Worm (Caenorhabditis elegans): ENCODE results near the gene ZK792.4.

Gene ZK792.4

DNA sequence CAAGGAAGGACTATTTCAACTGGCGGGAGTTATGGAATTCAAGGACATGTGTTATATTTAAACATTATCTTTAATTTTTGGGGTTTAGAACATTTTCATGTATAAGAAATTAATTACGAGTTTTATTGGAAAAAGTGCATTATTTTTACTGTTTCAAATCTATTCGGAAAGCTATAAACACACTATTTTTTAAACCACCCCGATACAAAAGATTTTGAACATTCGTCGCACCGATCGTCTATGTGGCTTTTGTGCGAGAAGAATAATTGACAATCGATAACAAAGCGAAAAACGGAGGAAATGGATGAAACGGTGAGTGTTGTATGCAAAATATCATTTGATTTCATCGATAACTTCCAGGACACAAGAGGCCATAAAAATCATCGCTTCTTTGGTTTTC lies 16.8 kb downstream of the ZK792.4 start, which contains the start of gene ZK809.9:
TSS of gene ZK809.9 (plus strand) at position 301 of the 400 bp plus-strand sequence.
- no peak for TF ChIP-seq gmeb-1 (tag; optimal IDR thresholded peaks at IDR 0.05)

DNA sequence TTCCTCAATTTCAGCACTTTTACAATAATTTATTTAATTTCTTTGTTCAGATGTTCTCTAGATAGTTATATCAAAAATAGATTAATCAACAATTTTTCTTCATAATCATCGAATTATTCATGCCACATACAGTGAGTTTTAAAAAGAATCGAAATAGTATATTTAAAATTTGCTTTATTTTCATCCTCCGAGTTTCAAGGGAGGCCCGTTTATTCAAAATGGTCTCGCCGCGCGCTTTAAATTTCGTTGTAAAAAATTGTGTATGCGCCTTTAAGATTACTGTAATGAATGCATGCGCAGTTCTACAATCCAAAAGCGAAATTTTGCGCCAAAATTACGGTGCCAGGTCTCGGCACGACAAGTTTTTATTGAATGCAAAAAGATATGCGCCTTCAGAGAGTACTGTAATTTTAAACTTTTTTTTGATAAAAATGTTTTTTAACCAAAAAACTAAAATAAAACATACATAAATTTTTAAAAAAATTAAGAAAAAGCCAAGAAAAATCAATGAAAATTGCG lies 22.0 kb downstream of the ZK792.4 start, which contains the start of gene ZK792.1:
TSS of gene ZK792.1 (plus strand) at position 51 of the 519 bp plus-strand sequence.
- TF ChIP-seq unc-39 (tag; optimal IDR thresholded peaks at IDR 0.05) = no peak
- no peak for TF ChIP-seq egl-27 (tag; optimal IDR thresholded peaks at IDR 0.05)
- TF ChIP-seq sma-9 (GFP tag; optimal IDR thresholded peaks at IDR 0.05) = no peak
- no peak for TF ChIP-seq sma-9 (tag; optimal IDR thresholded peaks at IDR 0.05)
- no peak for TF ChIP-seq fos-1 (tag; optimal IDR thresholded peaks at IDR 0.05)
- no peak for TF ChIP-seq ztf-4 (tag; optimal IDR thresholded peaks at IDR 0.05)
- TF ChIP-seq lin-13 (GFP tag; optimal IDR thresholded peaks at IDR 0.05) = no peak

DNA sequence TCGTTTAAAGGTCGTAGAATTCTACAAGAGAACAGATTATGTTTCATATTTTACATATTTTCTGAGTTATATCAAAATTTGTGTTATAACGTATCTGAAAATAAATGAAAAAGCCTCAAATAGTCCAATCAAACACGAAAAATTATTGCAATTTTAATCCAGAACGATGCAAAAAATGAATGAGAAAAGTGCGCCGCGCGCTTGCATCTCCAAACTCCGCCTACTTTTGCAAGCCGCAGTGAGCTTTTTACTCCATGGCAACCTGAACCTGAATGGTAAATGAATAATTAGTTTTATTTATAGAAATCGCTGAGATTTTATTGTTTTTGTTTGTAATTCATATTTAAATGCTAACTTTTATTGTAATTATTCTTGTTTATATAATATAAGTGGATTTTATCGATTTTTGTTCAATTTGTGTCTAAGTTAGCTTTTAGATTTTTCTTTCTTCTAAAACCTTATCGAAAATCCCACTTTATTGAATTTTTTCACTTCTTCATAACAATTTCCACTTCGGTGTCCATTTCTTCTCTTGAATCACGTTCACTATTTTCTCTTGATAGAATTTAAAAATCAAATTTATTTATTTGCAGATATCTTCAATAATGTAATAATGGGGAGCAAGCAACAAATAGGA lies 25.5 kb downstream of the ZK792.4 start, which contains the start of gene ZK809.5:
TSS of gene ZK809.5 (plus strand) at position 587 of the 637 bp plus-strand sequence.
- TF ChIP-seq nhr-25 (tag; optimal IDR thresholded peaks at IDR 0.05) (no peak), aly-2 (tag; optimal IDR thresholded peaks at IDR 0.05) (no peak), mab-5 (tag; optimal IDR thresholded peaks at IDR 0.05) (no peak), lin-11 (tag; optimal IDR thresholded peaks at IDR 0.05) (peak; percentile 16), blmp-1 (tag; optimal IDR thresholded peaks at IDR 0.05; ENCODE audit: insufficient read depth) (no peak), unc-55 (GFP tag; optimal IDR thresholded peaks at IDR 0.05) (peak; percentile 37), lsy-2 (tag; optimal IDR thresholded peaks at IDR 0.05) (peak in 1 of 2 experiments; percentile 23), unc-39 (tag; optimal IDR thresholded peaks at IDR 0.05) (no peak)

DNA sequence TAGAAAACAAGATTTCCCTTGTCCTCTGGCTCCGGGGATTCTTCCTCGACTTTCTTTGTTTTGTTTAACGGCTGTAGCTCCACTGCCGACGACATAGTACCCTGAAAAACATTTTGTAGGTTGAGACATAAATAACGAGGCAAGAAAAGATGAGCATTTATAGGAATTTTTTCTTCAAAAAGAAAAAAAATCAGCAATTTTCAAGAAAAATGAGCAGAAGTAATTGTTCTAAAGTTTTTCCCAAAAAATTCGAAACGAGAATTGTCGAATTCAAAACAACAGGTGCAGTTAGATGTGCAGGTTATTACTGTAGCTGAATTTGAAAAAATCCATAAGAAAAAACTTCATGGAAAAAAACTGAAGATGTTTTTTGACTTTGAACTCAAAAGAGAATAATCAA lies 26.4 kb downstream of the ZK792.4 start, which contains the start of gene ent-1:
TSS of gene ent-1 (minus strand) at position 101 of the 400 bp plus-strand sequence.
- TF ChIP-seq lsy-2 (tag; optimal IDR thresholded peaks at IDR 0.05) = peak in 1 of 2 experiments; percentile 4
- no peak for TF ChIP-seq sem-4 (tag; optimal IDR thresholded peaks at IDR 0.05)
- TF ChIP-seq nhr-25 (tag; optimal IDR thresholded peaks at IDR 0.05) = no peak
- no peak for TF ChIP-seq unc-62 (GFP tag; optimal IDR thresholded peaks at IDR 0.05)
- TF ChIP-seq blmp-1 (tag; optimal IDR thresholded peaks at IDR 0.05; ENCODE audit: insufficient read depth) = no peak

DNA sequence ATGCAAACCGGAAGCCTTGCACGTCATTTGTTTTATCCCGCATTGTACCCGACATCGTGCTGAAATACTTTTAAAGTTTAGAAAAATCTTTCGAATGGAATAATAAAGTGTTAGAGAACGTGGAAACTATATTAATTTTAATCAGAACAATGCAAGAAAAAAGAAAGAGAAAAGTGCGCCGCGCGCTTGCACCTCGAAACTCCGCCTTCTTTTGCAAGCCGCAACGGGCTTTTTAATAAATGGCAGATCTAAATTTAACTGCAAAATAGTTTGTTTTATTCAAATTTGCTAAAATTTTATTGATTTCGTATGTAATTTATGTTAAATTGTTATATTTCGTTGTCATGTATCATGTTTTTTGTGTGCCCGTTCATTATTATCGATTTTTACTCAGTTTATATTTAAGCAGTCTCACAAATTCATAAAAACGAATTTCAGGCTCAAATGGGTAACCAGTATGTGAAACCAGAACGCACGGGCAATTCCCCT lies 29.8 kb downstream of the ZK792.4 start, which contains the start of the genes acl-3 and ndub-6:
TSS of gene acl-3 (minus strand) at position 59 of the 489 bp plus-strand sequence.
TSS of gene ndub-6 (plus strand) at position 439 of the 489 bp plus-strand sequence.
- TF ChIP-seq lsy-2 (tag; optimal IDR thresholded peaks at IDR 0.05) (peak in 1 of 2 experiments; percentile 14), C34F6.9 (tag; optimal IDR thresholded peaks at IDR 0.05) (peak; percentile 8), egl-27 (tag; optimal IDR thresholded peaks at IDR 0.05) (no peak)

DNA sequence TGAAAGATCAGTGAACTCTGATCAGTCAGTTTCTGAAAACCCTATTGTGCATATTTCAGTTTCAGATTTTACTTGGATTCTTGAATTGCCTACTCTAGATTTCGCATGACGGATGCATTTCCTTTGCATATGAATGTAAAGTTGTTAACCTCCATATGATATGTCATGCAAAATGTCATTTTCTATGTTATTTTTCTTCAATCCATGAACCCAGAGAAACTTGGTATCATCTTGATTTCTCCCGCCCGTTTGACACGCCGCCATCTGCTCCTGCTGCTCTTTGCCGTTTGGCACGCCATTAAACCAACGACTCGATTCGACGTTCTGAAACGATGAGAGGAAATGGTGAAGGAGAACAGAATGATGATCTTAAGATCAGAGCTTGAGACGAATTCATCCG lies 31.5 kb downstream of the ZK792.4 start:
- no peak for TF ChIP-seq zag-1 (tag; optimal IDR thresholded peaks at IDR 0.05)
- TF ChIP-seq nhr-129 (tag; optimal IDR thresholded peaks at IDR 0.05) = no peak
- no peak for TF ChIP-seq nhr-12 (tag; optimal IDR thresholded peaks at IDR 0.05)
- no peak for TF ChIP-seq ztf-11 (tag; optimal IDR thresholded peaks at IDR 0.05)
- TF ChIP-seq Y55F3AM.14 (GFP tag; optimal IDR thresholded peaks at IDR 0.05) = no peak
- TF ChIP-seq dmd-4 (tag; optimal IDR thresholded peaks at IDR 0.05) = no peak
- no peak for TF ChIP-seq F13H6.1 (tag; optimal IDR thresholded peaks at IDR 0.05)
- no peak for TF ChIP-seq nhr-6 (tag; optimal IDR thresholded peaks at IDR 0.05)
- no peak for TF ChIP-seq aly-2 (tag; optimal IDR thresholded peaks at IDR 0.05)
- no peak for TF ChIP-seq elt-3 (tag; optimal IDR thresholded peaks at IDR 0.05)
- TF ChIP-seq nhr-21 (tag; optimal IDR thresholded peaks at IDR 0.05) = no peak
- no peak for TF ChIP-seq ceh-16 (tag; optimal IDR thresholded peaks at IDR 0.05)
- TF ChIP-seq mbf-1 (tag; optimal IDR thresholded peaks at IDR 0.05) = no peak
- TF ChIP-seq sma-3 (GFP tag; optimal IDR thresholded peaks at IDR 0.05) = no peak
